Worm (Caenorhabditis elegans) whole organism, dauer: ENCODE data around the gene aqp-8.

Source experiments
- unc-62 ChIP-seq: sonication (generic microtip); optimal IDR thresholded peaks from 2 replicates; lab custom pipeline; 2017; ENCODE audit warnings: missing biosample characterization, missing genetic modification reagents, missing genetic modification characterization

The aqp-8 gene

DNA sequence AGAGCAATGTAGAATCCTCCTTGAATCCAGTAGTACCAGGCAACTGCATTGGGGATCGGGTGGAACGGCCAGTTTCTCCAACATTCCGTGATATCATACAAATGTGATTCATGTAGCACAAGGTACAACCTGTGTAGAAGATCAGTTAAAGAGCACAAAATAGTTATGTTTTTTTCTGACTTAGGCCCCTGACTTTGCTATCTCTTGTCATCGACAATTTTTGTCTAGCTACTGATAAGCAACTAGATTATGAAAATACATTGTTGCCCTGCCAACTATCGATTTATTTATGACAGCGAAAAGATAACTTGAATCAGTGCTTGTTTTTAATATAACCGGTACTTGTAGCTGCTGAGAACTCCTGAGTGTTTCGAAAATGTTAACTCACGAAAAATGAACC lies 6.5 kb downstream of the aqp-8 start:
- TF ChIP-seq unc-62 = no peak

DNA sequence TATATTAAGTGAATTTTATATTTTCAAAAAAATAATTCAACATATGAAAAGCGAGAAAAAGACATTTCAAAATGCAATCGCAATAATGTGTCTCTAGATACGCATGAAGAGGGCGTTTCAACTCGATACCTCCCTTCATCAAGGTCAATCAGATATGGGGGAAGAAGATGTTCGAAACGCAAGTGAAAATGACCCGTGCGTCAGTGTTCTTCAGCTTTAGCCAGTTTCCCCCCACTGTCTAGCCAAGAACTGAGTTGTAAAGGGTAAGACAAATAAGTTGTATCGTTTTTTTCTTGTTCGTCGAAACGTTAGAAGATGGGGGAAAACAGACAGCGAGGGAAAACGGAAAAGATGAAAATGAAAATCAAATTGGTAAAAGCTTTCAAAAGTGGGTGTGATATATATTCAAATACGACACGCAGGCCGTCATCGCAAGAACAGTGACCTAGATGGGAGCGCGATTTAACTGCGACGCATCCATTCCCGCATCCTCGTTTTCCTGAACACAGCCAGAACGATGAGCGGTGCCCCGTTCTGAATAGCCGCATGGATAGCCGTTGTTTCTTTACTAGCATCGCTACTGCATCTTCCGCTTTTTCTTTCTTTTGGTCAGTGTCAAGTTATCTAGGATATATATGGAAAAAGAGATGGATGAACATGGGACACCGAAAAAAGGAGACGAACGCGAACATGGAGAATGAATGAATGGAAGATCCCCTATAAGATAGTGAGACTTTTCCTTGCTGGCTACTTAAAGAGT lies 10.0 kb downstream of the aqp-8 start:
- no peak for TF ChIP-seq unc-62

- no peak for TF ChIP-seq unc-62
These were observed 13.5 kb downstream of the aqp-8 start, which contains the start of gene K02G10.5 for ce11 chrX:4691148-4691773. K02G10.5 (minus strand) TSS chrX:4691198.

DNA sequence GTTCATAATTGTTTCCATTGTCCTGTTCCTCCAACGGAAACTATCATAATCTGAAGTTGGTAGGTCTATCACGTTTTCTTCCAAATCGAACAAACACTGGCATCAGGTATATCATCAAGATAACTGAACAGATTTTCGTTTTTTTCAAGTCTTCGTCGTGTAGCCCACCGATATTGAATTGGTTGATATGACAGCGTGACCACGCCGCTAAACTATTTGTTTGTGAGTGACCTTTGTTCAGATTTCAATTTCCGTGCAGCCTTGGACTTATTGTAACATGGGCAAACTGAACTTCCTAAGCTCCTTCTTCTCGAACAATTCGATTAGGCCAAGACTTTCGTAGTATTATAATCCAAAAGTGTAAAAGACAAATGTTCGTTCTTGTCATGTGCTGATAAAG lies 19.2 kb downstream of the aqp-8 start:
- TF ChIP-seq unc-62 = no peak

DNA sequence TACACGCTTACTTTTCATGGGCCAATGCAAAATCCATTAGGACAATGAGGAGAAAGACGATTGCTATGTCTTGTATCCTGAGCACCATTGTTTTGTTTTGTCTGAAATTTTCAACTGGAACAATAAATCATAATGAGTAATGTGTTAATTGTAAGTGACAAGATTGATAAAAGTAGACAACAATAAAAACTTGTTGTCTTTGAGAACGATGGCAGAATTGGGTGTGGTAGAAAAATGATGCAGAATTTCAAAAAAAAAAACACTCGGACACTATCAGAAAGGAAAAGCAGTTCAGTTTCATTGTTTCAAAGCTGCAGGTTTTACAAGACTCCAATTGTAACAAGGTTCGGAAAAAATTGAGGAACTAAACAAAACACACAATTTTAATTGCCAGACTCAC lies 22.2 kb downstream of the aqp-8 start, which contains the start of gene K02G10.15:
Gene K02G10.15, minus strand, starts transcription at position 101 of the 400 bp plus-strand sequence.
- no peak for TF ChIP-seq unc-62

- TF ChIP-seq unc-62 = no peak
These were observed 26.7 kb downstream of the aqp-8 start, which contains the start of gene flp-11 for ce11 chrX:4678029-4678428. flp-11 (minus strand) TSS chrX:4678129.

ce11 chrX:4676702-4677101 lies 28.1 kb downstream of the aqp-8 start:
- no peak for TF ChIP-seq unc-62

DNA sequence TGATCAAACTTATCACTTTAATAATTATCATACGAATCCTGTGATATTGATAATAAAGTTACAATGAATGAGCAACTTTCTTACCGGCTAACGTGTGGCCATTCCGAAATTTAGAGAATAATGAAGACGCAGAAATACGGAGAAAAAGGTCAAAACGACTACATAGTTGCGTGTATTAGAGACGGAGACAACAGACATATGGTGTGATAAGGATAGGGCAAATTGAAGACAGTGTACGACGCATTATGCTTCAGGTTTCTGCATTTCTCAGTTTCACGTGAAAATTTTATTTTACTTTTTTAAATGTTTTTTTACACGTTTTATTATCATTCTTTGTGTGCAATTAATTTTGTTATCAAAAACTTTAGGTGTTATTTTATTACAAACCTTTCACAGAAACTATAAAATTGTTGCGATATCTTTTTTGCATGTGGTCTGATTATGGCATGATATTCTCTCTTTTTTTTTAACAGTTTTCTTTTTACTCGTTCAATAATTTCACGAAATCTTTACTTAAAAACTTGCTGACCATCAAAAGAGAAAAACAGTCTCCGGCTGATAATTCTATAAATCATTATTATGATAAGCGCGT lies 31.5 kb downstream of the aqp-8 start, which contains the start of gene tmem-135:
Gene tmem-135, plus strand, starts transcription at position 542 of the 592 bp plus-strand sequence.
- no peak for TF ChIP-seq unc-62

DNA sequence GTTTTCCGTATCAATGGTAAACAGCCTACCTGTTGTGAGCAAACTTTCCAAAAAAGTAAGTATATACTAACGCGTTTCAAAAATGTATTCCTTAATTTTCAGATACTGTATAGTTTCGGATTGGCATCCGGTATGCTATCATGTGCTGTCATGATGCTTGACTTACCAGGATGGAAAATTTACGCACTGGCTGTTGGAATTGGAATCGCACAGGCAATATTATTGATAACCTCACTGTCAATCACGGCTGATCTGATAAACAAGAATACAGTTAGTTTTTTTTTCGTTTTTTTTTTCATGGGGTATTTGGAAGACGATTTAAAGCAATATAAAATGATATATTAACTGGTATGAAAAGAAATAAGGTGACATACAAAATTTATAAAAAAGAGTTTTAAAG lies 32.9 kb downstream of the aqp-8 start:
- no peak for TF ChIP-seq unc-62

ce11 chrX:4667788-4668187 lies 37.0 kb downstream of the aqp-8 start, which contains the start of gene mfsd-12:
mfsd-12 (plus strand) TSS chrX:4668088.
- no peak for TF ChIP-seq unc-62

ce11 chrX:4664649-4665048 lies 40.1 kb downstream of the aqp-8 start:
- TF ChIP-seq unc-62 = no peak

DNA sequence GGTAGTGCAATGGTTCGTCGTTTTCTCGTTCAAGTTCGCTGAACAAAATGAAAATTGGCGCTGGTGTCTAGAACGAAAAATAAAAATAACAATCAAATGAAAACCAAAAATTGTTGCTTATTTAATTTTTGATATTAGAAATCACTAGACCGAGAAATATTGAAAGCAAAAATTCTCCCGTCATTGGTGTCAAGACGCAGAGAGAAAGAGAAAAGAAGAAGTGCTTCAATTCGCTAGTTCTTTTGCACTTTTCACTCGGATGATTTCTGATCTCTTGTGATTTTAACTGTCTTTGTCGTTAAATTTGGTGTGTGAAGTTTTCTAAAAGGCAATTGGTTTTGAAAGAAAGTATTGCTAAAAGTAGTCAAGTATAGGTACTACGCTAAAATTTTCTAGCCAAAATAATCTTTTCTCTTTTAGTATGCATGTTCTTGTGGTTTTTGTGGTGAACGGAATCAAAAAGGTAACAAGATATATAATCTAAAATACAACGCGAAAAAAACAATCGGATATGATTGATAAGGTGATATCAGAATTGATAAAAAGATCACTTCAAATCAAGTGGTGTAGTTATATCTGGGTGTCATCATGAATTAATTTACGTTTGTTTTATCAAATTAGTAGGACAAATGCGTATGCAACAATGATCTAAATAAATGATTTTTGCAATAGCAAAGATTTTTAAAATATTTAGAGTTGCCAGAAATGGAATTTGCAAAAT lies 41.7 kb downstream of the aqp-8 start:
- TF ChIP-seq unc-62 = no peak

ce11 chrX:4662293-4662825 lies 42.4 kb downstream of the aqp-8 start:
- TF ChIP-seq unc-62 = no peak

- TF ChIP-seq unc-62 = no peak
These were observed 44.4 kb downstream of the aqp-8 start, which contains the start of gene nhr-45 for ce11 chrX:4660268-4660880. nhr-45 (minus strand) TSS chrX:4660318.

- no peak for TF ChIP-seq unc-62
These were observed 46.1 kb downstream of the aqp-8 start for ce11 chrX:4658706-4659105.

DNA sequence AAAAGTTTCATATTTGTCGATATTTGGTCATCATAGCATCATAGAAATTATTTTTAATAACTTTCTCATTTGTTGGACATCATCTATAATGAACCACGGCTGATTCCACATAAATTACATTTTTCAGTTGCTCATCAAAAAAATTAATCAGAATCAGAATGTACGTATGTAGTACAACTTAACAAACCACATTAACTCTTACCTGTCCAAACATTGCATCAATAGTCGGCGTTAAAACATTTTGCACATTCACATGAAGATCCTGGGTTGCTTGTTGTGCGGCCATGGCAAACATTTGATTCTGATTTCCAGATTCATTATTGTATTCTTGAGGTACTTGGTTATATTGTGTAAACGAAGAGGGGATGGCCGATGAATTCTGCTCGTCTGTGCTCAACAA lies 46.5 kb downstream of the aqp-8 start:
- TF ChIP-seq unc-62 = no peak
